Worm (Caenorhabditis elegans) whole organism, L4/young adult: ENCODE measurements around the gene ZC190.4.

ENCODE experiments used
- W03F9.2 ChIP-seq: fragments of 150-350 bp; optimal IDR thresholded peaks from 2 replicates; lab custom pipeline; 2014; ENCODE audit warnings: missing biosample characterization, missing genetic modification characterization
- dao-5 ChIP-seq: sonication (generic microtip); optimal IDR thresholded peaks from 2 replicates; lab custom pipeline; 2016; ENCODE audit warnings: missing genotype, missing genetic modification characterization, moderate library complexity, missing compliant biosample characterization
- him-1 ChIP-seq: sonication (generic microtip); optimal IDR thresholded peaks from 2 replicates; lab custom pipeline; 2016; ENCODE audit warnings: missing genotype, missing genetic modification reagents, missing genetic modification characterization, missing compliant biosample characterization

ce11 chrV:8651007-8651711, 14.7 kb upstream of the ZC190.4 start:
- TF ChIP-seq W03F9.2 (tag; lab: Kevin White, UChicago) (peak; percentile 36), him-1 (no peak), dao-5 (tag; lab: Kevin White, UChicago) (no peak)
